Worm (Caenorhabditis elegans) whole organism, late embryonic: ENCODE data around the gene ins-11.
A peak's percentile ranks its signal among the peaks of the same experiment; 100 is the strongest.

Experiments
- ceh-48 ChIP-seq: sonication (generic microtip); optimal IDR thresholded peaks from 2 replicates; lab custom pipeline; 2016; ENCODE audit warnings: missing genetic modification characterization, inconsistent platforms, missing compliant biosample characterization
- elt-2 ChIP-seq: sonication (generic microtip); optimal IDR thresholded peaks from 2 replicates; lab custom pipeline; 2016; ENCODE audit warnings: missing genetic modification reagents, missing genetic modification characterization, missing compliant biosample characterization
- unc-55 ChIP-seq: sonication (generic microtip); optimal IDR thresholded peaks from 2 replicates; lab custom pipeline; 2017; ENCODE audit warnings: missing biosample characterization, missing genetic modification reagents, missing genetic modification characterization

Gene ins-11

DNA sequence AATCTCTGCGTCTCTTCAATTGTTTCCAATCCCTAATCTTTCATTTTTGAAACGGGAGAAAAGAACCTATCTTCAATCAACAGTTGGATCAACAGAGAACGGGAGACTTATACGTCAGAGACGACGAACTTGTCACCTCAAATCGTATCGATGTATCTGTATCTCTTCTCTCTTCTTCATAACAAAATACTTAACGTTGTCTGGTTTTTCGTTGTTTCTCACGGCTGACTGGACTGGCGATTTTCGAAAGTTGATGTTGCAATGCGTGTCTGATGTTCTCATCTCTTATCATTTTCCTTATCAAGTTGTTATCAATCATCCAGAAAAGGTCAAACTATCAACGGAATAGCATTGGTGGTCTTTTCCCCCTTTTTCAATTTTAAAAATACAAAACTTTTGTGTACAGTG, 49.0 kb downstream of the ins-11 start:
- TF ChIP-seq ceh-48 (tag; lab: Kevin White, UChicago) = no peak
- peak; percentile 39 for TF ChIP-seq unc-55 (GFP tag; lab: Kevin White, UChicago)
- peak; percentile 99 for TF ChIP-seq elt-2 (tag; lab: Kevin White, UChicago)
